Worm (Caenorhabditis elegans): ENCODE results near the gene acr-2.

DNA sequence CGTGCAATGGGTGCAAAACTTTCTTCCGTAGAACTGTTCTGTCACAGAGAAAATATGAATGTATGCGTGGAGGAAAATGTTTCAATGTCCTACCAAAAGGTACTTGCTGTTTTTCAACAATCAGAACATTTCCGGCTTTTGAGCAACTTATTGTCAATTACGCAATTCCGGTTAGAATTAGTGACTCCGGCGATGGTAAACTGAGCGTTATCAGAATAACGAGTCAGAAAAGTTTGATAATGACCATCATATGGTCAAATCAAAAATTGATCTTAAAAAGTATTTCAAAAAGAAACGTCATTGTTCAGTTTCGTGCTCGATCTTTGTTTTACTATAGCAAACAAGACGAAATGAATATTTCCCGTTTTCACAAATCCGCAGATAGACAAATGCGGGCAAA lies 45.6 kb upstream of the acr-2 start:
- no peak for TF ChIP-seq zip-8 (tag; optimal IDR thresholded peaks at IDR 0.05)
- TF ChIP-seq pha-4 (tag; optimal IDR thresholded peaks at IDR 0.05): no peak
- no peak for TF ChIP-seq lin-13 (tag; optimal IDR thresholded peaks at IDR 0.05)
- no peak for TF ChIP-seq mep-1 (tag; optimal IDR thresholded peaks at IDR 0.05)
- no peak for TF ChIP-seq cnd-1 (tag; optimal IDR thresholded peaks at IDR 0.05)
- TF ChIP-seq ztf-11 (tag; optimal IDR thresholded peaks at IDR 0.05): no peak
- no peak for TF ChIP-seq ces-1 (GFP tag; optimal IDR thresholded peaks at IDR 0.05)
- no peak for TF ChIP-seq snpc-4 (tag; optimal IDR thresholded peaks at IDR 0.05)
- TF ChIP-seq elt-3 (tag; optimal IDR thresholded peaks at IDR 0.05): no peak
- TF ChIP-seq nhr-76 (tag; optimal IDR thresholded peaks at IDR 0.05): no peak
- TF ChIP-seq unc-39 (tag; optimal IDR thresholded peaks at IDR 0.05): no peak
